Fruit fly (Drosophila melanogaster): ENCODE results near the gene CG31917.

- TF ChIP-seq psq (optimal IDR thresholded peaks at IDR 0.05) (no peak), CG8478 (optimal IDR thresholded peaks at IDR 0.05) (no peak)
These were observed 12.4 kb downstream of the CG31917 start for dm6 chr2L:4998260-4998560.
